Fruit fly (Drosophila melanogaster): ENCODE measurements around the gene AP-1mu.

The AP-1mu gene

DNA sequence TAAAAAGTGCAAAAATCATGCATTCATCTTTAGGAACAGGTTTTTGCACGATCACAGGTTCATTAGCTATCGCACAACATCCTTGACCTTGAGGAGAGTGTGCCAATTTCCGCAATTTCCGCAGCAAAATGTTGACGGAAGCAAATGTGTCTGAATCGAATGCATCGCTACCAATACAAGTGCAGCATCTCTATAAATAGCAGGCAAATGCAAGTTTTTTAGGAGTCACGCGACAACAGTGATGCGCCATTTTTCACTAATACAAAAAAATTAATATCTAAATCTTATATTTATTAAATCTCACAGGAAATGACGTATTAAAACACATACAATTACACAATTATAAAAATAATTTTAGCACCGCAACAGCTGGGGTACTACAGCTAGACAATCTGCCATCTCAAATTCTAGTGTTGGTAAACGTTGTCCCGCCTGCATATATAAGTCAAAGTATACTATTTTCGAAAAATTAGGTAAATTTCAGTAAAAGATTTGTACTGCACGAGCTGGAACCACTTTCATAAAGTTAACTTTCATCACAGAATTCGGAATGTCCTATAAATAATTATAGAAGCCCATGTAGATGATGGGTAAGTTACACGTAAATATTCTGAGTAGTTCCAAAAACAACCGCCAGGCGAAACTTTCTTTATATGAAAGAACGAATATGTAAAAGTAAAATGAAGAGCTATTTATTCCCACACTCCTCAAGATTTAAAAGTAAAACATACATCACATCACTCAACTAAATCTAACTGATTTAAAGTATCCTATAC, 14.7 kb upstream of the AP-1mu start, which contains the start of gene CG9399:
Gene CG9399 (minus strand): TSS at position 400 of the 776 bp plus-strand sequence.
- TF ChIP-seq CG8301 (tag; optimal IDR thresholded peaks at IDR 0.05) (peak; percentile 99), CG10348 (GFP tag; IDR thresholded peaks at IDR 0.05) (peak; percentile 92), CG17806 (tag; optimal IDR thresholded peaks at IDR 0.05) (peak; percentile 97), CG14655 (GFP tag; optimal IDR thresholded peaks at IDR 0.05) (peak; percentile 98), CG8159 (tag; optimal IDR thresholded peaks at IDR 0.05) (peak; percentile 95), Snoo (tag; optimal IDR thresholded peaks at IDR 0.05) (peak; percentile 96), rn (GFP tag; IDR thresholded peaks at IDR 0.05) (peak; percentile 97), CG34367 (tag; optimal IDR thresholded peaks at IDR 0.05) (peak; percentile 95), CG32121 (GFP tag; IDR thresholded peaks at IDR 0.05) (peak; percentile 98), Pif1B (GFP tag; optimal IDR thresholded peaks at IDR 0.05) (peak; percentile 96), EcR (GFP tag; optimal IDR thresholded peaks at IDR 0.05) (peak; percentile 67), CG4496 (GFP tag; IDR thresholded peaks at IDR 0.05) (peak; percentile 99), CG9948 (tag; optimal IDR thresholded peaks at IDR 0.05) (peak; percentile 96), CG15710 (tag; optimal IDR thresholded peaks at IDR 0.05) (peak; percentile 97), D1 (tag; optimal IDR thresholded peaks at IDR 0.05) (peak; percentile 76), CG13204 (GFP tag; optimal IDR thresholded peaks at IDR 0.05) (peak; percentile 82), gl (tag; optimal IDR thresholded peaks at IDR 0.05) (peak; percentile 90), Ets98B (GFP tag; IDR thresholded peaks at IDR 0.05) (peak; percentile 99), CG12605 (GFP tag; IDR thresholded peaks at IDR 0.05) (peak; percentile 97), Pif1A (GFP tag; optimal IDR thresholded peaks at IDR 0.05) (peak; percentile 96), fd96Ca (GFP tag; IDR thresholded peaks at IDR 0.05) (peak; percentile 98)

DNA sequence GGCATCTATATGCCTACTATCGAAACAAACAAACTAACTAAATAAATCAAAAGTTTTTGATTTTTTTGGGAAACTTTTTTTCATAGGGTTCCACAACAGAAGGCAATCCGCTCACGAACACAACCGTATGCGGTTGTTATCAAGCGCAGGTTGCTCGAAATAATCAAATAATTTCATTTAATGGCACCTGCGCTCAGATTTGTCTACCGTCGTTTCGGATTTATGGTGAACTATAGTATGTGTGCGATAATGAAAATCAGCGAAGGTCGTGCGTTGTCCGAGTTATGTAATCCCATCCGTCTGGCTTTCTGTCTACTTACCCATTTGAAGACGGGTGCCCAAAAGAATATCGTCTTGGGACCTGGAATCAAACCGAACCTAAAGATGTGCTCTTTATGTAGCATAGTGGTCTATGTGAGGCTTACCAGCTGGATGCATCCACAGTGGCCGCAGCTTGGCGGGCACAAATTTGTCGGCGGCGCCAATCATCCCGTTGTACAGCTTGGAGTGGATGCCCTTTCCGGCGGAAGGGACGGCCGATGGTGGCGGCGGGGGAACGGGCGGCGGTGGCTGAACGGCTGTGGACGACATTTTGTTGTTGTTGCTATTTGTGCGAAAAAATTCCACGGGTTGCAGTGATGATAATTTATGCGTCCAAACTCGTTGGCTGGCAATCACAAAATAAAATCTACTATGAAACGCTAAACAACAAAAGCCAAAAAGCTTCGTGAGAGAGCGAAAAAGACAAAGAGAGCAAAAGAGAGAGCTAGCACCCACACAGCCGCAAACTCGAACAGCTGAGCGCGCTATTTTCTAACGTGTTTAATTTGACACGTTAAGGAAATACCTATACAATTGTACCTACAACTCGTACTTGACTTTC, 13.8 kb upstream of the AP-1mu start:
- no peak for TF ChIP-seq Ets98B (GFP tag; IDR thresholded peaks at IDR 0.05)
- no peak for TF ChIP-seq CG4496 (GFP tag; IDR thresholded peaks at IDR 0.05)
- no peak for TF ChIP-seq CG17806 (tag; optimal IDR thresholded peaks at IDR 0.05)
- TF ChIP-seq fd96Ca (GFP tag; IDR thresholded peaks at IDR 0.05), result no peak
- no peak for TF ChIP-seq rn (GFP tag; IDR thresholded peaks at IDR 0.05)
- no peak for TF ChIP-seq EcR (GFP tag; optimal IDR thresholded peaks at IDR 0.05)
- TF ChIP-seq CG13204 (GFP tag; optimal IDR thresholded peaks at IDR 0.05), result no peak
- no peak for TF ChIP-seq D1 (tag; optimal IDR thresholded peaks at IDR 0.05)
- TF ChIP-seq Pif1A (GFP tag; optimal IDR thresholded peaks at IDR 0.05), result no peak
- no peak; the same call in 1 of the 2 replicates for TF ChIP-seq CG12605 (GFP tag; IDR thresholded peaks at IDR 0.05)
- TF ChIP-seq CG8159 (tag; optimal IDR thresholded peaks at IDR 0.05), result no peak
- no peak for TF ChIP-seq Snoo (tag; optimal IDR thresholded peaks at IDR 0.05)
- no peak for TF ChIP-seq Pif1B (GFP tag; optimal IDR thresholded peaks at IDR 0.05)
- no peak for TF ChIP-seq CG14655 (GFP tag; optimal IDR thresholded peaks at IDR 0.05)
- TF ChIP-seq CG34367 (tag; optimal IDR thresholded peaks at IDR 0.05), result no peak
- no peak for TF ChIP-seq gl (tag; optimal IDR thresholded peaks at IDR 0.05)
- no peak for TF ChIP-seq CG10348 (GFP tag; IDR thresholded peaks at IDR 0.05)
- no peak for TF ChIP-seq CG15710 (tag; optimal IDR thresholded peaks at IDR 0.05)
- no peak for TF ChIP-seq CG8301 (tag; optimal IDR thresholded peaks at IDR 0.05)
- no peak for TF ChIP-seq CG9948 (tag; optimal IDR thresholded peaks at IDR 0.05)

DNA sequence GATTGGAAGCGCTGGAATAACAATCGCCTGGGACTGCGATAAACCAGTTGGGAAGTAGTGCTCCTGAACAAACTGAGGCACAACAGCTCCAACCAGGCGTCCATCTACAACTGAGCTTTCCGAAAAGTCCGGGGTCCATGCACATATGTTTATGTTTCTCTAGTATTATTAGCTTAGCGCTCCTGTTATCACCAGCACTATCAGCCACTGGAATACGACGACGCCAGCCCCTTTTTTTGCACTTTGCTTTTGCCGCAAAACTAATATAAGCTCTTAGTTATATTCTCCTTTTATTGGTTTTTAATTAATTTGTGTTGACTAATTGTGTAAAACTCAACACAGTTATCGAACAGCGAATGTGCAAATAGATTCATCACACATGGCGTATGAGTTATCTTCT, 12.2 kb upstream of the AP-1mu start, which contains the start of gene CG9396:
Gene CG9396 (minus strand): TSS at position 101 of the 400 bp plus-strand sequence.
- TF ChIP-seq CG9948 (tag; optimal IDR thresholded peaks at IDR 0.05) (no peak), CG8301 (tag; optimal IDR thresholded peaks at IDR 0.05) (no peak), CG10348 (GFP tag; IDR thresholded peaks at IDR 0.05) (no peak), gl (tag; optimal IDR thresholded peaks at IDR 0.05) (no peak)

DNA sequence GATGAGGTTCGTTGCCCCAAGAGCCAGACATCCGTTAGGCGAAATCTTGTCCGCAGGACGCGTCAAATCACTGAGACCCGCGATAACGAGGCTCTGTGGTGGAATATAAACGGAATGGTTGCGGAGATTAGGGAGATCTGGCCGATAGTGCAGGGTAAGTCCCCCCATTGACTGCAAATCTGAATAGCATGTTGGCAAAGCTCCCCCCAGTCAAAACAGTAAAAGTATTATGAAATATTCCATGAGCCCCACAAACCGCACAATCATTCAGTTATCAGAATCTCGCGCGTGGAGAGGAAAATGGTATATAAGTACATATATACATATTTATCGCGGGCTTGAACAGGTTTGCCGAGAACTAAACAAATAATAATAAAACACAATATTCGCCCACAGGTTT, 11.3 kb upstream of the AP-1mu start:
- TF ChIP-seq EcR (GFP tag; optimal IDR thresholded peaks at IDR 0.05) (peak; percentile 30), rn (GFP tag; IDR thresholded peaks at IDR 0.05) (no peak)

DNA sequence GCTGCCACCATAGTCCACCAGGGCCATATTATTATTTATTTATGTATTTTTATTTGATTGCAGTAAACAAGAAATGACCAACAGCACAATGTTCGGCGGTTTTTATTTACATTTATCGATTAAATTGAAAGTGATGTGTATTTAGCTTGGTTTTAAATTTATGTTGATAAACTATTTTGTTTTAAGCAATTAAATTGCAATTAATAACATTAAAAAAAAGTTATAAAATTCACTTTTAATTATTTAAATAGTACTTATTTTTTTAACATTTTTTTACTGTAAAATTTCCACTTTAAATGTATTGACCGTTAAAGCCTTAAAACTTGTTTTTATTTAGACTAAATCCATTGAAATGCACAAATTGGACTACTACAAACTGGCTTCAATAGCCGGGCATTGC, 10.8 kb upstream of the AP-1mu start, which contains the start of gene CG16790:
Gene CG16790 (minus strand): TSS at position 101 of the 400 bp plus-strand sequence.
- TF ChIP-seq CG14655 (GFP tag; optimal IDR thresholded peaks at IDR 0.05) (no peak), CG10348 (GFP tag; IDR thresholded peaks at IDR 0.05) (no peak)

DNA sequence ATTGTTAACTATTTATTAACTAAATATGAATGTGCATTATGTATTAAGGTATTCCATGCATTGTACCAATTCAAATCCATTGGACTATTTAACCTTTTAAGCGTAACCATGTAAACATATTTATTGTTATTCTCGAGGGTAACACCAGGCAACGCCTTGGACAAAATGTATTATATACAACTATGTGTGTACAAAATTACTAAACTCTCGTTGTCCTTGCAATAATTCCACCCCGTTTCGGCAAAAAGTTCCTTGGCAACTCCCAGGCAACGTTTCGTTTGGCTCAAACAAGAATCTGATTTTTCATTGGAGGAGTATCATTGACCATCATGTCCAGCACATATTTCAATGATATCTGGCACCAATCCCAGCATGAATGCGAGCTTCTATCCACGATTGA, 6.6 kb upstream of the AP-1mu start, which contains the start of gene CG16789:
Gene CG16789 (plus strand): TSS at position 301 of the 400 bp plus-strand sequence.
- TF ChIP-seq Snoo (tag; optimal IDR thresholded peaks at IDR 0.05) (no peak), Pif1A (GFP tag; optimal IDR thresholded peaks at IDR 0.05) (no peak), Ets98B (GFP tag; IDR thresholded peaks at IDR 0.05) (no peak), CG8159 (tag; optimal IDR thresholded peaks at IDR 0.05) (no peak), CG34367 (tag; optimal IDR thresholded peaks at IDR 0.05) (no peak), CG13204 (GFP tag; optimal IDR thresholded peaks at IDR 0.05) (no peak), CG15710 (tag; optimal IDR thresholded peaks at IDR 0.05) (no peak), rn (GFP tag; IDR thresholded peaks at IDR 0.05) (no peak), CG4496 (GFP tag; IDR thresholded peaks at IDR 0.05) (no peak), CG12605 (GFP tag; IDR thresholded peaks at IDR 0.05) (no peak), CG10348 (GFP tag; IDR thresholded peaks at IDR 0.05) (no peak), gl (tag; optimal IDR thresholded peaks at IDR 0.05) (no peak), CG32121 (GFP tag; IDR thresholded peaks at IDR 0.05) (no peak), EcR (GFP tag; optimal IDR thresholded peaks at IDR 0.05) (no peak), CG9948 (tag; optimal IDR thresholded peaks at IDR 0.05) (no peak)
